Worm (Caenorhabditis elegans): ENCODE measurements around the gene rgs-1.

DNA sequence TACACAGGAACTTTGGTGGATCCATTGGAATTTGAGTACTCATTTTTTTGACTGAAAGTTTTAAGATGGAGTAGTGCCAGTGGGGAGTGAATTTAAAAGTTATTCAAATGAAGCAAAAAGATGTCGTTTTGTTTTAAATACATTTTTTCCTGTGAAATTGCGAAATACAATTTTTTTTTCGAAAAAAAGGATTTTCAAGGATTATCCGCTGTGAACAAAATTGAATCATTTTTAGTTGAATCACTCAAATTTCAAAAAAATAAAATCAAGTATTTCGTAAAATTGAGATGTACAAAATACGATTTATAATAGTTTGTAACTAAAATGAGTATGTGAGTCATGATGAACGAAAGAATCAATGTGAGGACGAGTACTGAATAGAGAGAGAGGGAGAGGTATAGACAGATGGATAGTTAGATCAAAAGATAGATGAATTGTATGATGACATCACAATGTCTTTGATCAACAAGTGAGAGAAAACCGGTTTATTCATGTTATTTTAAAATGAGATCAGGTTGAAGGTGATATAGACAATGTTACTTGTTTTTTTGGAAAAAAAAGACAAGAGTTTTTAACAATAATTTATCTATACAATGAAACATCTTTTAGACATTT, 9.5 kb downstream of the rgs-1 start, which contains the start of gene C05B5.8:
- TF ChIP-seq unc-86 (tag; optimal IDR thresholded peaks at IDR 0.05), result no peak
- TF ChIP-seq ceh-9 (tag; optimal IDR thresholded peaks at IDR 0.05), result no peak
- no peak for TF ChIP-seq pat-9 (tag; optimal IDR thresholded peaks at IDR 0.05)
- TF ChIP-seq tbx-2 (tag; optimal IDR thresholded peaks at IDR 0.05), result no peak
- no peak for TF ChIP-seq sox-4 (tag; optimal IDR thresholded peaks at IDR 0.05)
- no peak for TF ChIP-seq hlh-30 (tag; optimal IDR thresholded peaks at IDR 0.05; ENCODE audit: insufficient read depth)
- no peak for TF ChIP-seq pqm-1 (tag; optimal IDR thresholded peaks at IDR 0.05)
- TF ChIP-seq gmeb-2 (tag; optimal IDR thresholded peaks at IDR 0.05), result no peak
- TF ChIP-seq ceh-19 (GFP tag; optimal IDR thresholded peaks at IDR 0.05), result no peak
